Worm (Caenorhabditis elegans) whole organism, L1 larva: Measurements from ENCODE around the gene dhs-11.

ENCODE experiments used
- ama-1 ChIP-seq: fragments of 150-350 bp; optimal IDR thresholded peaks from 2 replicates; lab custom pipeline; 2014
- ceh-88 ChIP-seq: fragments of 200-800 bp; sonication (Bioruptor generic); IDR thresholded peaks from 2 replicates; pipeline ENCODE4 v1.3.6; 2022; ENCODE audit warnings: missing genetic modification characterization, missing compliant biosample characterization
- lin-35 ChIP-seq, 2 experiments: fragments of 150-350 bp; optimal IDR thresholded peaks; 2 replicates each; lab custom pipeline; 2014; ENCODE audit warnings: missing biosample characterization in 2 of 2, missing genetic modification characterization in 2 of 2, missing genetic modification reagents in 2 of 2
- nhr-11 ChIP-seq: fragments of 150-350 bp; optimal IDR thresholded peaks from 2 replicates; lab custom pipeline; 2014; ENCODE audit warnings: missing biosample characterization, missing genetic modification characterization
- nhr-71 ChIP-seq: sonication (generic microtip); optimal IDR thresholded peaks from 2 replicates; lab custom pipeline; 2016; ENCODE audit warnings: mild to moderate bottlenecking, missing genetic modification characterization, moderate library complexity, missing compliant biosample characterization
- pag-3 ChIP-seq: sonication (generic microtip); optimal IDR thresholded peaks from 2 replicates; lab custom pipeline; 2017; ENCODE audit warnings: missing genetic modification characterization, mild to moderate bottlenecking, missing compliant biosample characterization, antibody characterized with exemption, borderline replicate concordance; ENCODE audit not compliant: insufficient read depth
- snpc-4 ChIP-seq: fragments of 150-350 bp; optimal IDR thresholded peaks from 2 replicates; lab custom pipeline; 2014; ENCODE audit warnings: missing biosample characterization, missing genetic modification characterization
- sptf-1 ChIP-seq: fragments of 150-350 bp; optimal IDR thresholded peaks from 2 replicates; lab custom pipeline; 2014; ENCODE audit warnings: missing biosample characterization, missing genetic modification characterization
- tbx-2 ChIP-seq: sonication (generic microtip); optimal IDR thresholded peaks from 2 replicates; lab custom pipeline; 2016; ENCODE audit warnings: missing genetic modification characterization, missing compliant biosample characterization
- unc-130 ChIP-seq: fragments of 150-350 bp; optimal IDR thresholded peaks from 2 replicates; lab custom pipeline; 2017; ENCODE audit warnings: missing biosample characterization, missing genetic modification characterization, inconsistent platforms
- vab-15 ChIP-seq: sonication (generic microtip); optimal IDR thresholded peaks from 2 replicates; lab custom pipeline; 2017; ENCODE audit warnings: missing genotype, mild to moderate bottlenecking, missing genetic modification characterization, missing compliant biosample characterization
- zag-1 ChIP-seq: fragments of 150-350 bp; optimal IDR thresholded peaks from 2 replicates; lab custom pipeline; 2014; ENCODE audit warnings: missing biosample characterization, missing genetic modification characterization

ce11 chrIII:10592729-10593128 lies 49.9 kb downstream of the dhs-11 start, which contains the start of gene Y45F3A.8:
- TF ChIP-seq sptf-1 (no peak), lin-35 (GFP tag; optimal IDR thresholded peaks at IDR 0.05; lab: Kevin White, UChicago) (no peak), snpc-4 (tag; lab: Kevin White, UChicago) (no peak), ceh-88 (no peak), zag-1 (tag; lab: Kevin White, UChicago) (no peak), ama-1 (lab: Kevin White, UChicago) (no peak), tbx-2 (tag; lab: Kevin White, UChicago) (no peak), pag-3 (tag; lab: Kevin White, UChicago) (no peak), nhr-71 (tag; lab: Kevin White, UChicago) (no peak), unc-130 (tag; lab: Kevin White, UChicago) (no peak), nhr-11 (no peak), vab-15 (tag; lab: Kevin White, UChicago) (no peak)
